Worm (Caenorhabditis elegans): Measurements from ENCODE around the gene F11F1.1.

Gene F11F1.1

ce11 chrIII:13430162-13430561, 34.8 kb downstream of the F11F1.1 start, which contains the start of gene trf-1:
trf-1 (plus strand) TSS chrIII:13430462.
- TF ChIP-seq efl-3 (GFP tag; optimal IDR thresholded peaks at IDR 0.05) (no peak), mdl-1 (tag; optimal IDR thresholded peaks at IDR 0.05) (no peak), zag-1 (tag; optimal IDR thresholded peaks at IDR 0.05) (no peak), xbp-1 (tag; optimal IDR thresholded peaks at IDR 0.05) (no peak), elt-3 (tag; optimal IDR thresholded peaks at IDR 0.05) (no peak), snu-23 (GFP tag; optimal IDR thresholded peaks at IDR 0.05) (no peak), grh-1 (GFP tag; IDR thresholded peaks at IDR 0.05) (no peak), nhr-84 (tag; optimal IDR thresholded peaks at IDR 0.05) (no peak), hlh-4 (tag; optimal IDR thresholded peaks at IDR 0.05) (no peak), jun-1 (tag; optimal IDR thresholded peaks at IDR 0.05) (no peak), unc-98 (GFP tag; IDR thresholded peaks at IDR 0.05) (no peak), hlh-17 (GFP tag; optimal IDR thresholded peaks at IDR 0.05; ENCODE audit: borderline replicate concordance) (no peak), zip-4 (GFP tag; optimal IDR thresholded peaks at IDR 0.05) (no peak), dsc-1 (tag; optimal IDR thresholded peaks at IDR 0.05) (no peak), unc-62 (GFP tag; optimal IDR thresholded peaks at IDR 0.05) (no peak), ceh-82 (tag; optimal IDR thresholded peaks at IDR 0.05) (no peak), lin-15B (tag; optimal IDR thresholded peaks at IDR 0.05) (no peak), unc-86 (tag; optimal IDR thresholded peaks at IDR 0.05) (no peak), snpc-4 (tag; optimal IDR thresholded peaks at IDR 0.05) (no peak)

ce11 chrIII:13434404-13434803, 39.0 kb downstream of the F11F1.1 start, which contains the start of gene F45G2.7:
F45G2.7 (minus strand) TSS chrIII:13434504.
- no peak for TF ChIP-seq nhr-84 (tag; optimal IDR thresholded peaks at IDR 0.05)
- TF ChIP-seq tbx-2 (tag; optimal IDR thresholded peaks at IDR 0.05) = no peak
- TF ChIP-seq pag-3 (tag; optimal IDR thresholded peaks at IDR 0.05; ENCODE audit: borderline replicate concordance, insufficient read depth) = no peak
- no peak for TF ChIP-seq pqm-1 (tag; optimal IDR thresholded peaks at IDR 0.05)
- TF ChIP-seq vab-15 (tag; optimal IDR thresholded peaks at IDR 0.05) = no peak
- TF ChIP-seq lin-35 (GFP tag; optimal IDR thresholded peaks at IDR 0.05) = no peak
- no peak for TF ChIP-seq ceh-90 (tag; optimal IDR thresholded peaks at IDR 0.05)

ce11 chrIII:13435570-13435969, 40.2 kb downstream of the F11F1.1 start, which contains the start of gene F45G2.8:
F45G2.8 (minus strand) TSS chrIII:13435670.
- no peak for TF ChIP-seq Y116A8C.19 (tag; optimal IDR thresholded peaks at IDR 0.05; ENCODE audit: borderline replicate concordance)
- TF ChIP-seq mep-1 (tag; optimal IDR thresholded peaks at IDR 0.05) = no peak
- no peak for TF ChIP-seq nhr-85 (tag)

ce11 chrIII:13436843-13437242, 41.5 kb downstream of the F11F1.1 start, which contains the start of gene F45G2.9:
F45G2.9 (minus strand) TSS chrIII:13436943.
- no peak for TF ChIP-seq nhr-85 (tag)
- TF ChIP-seq snu-23 (GFP tag; optimal IDR thresholded peaks at IDR 0.05) = no peak
- no peak for TF ChIP-seq ama-1 (optimal IDR thresholded peaks at IDR 0.05)
- TF ChIP-seq unc-62 (GFP tag; optimal IDR thresholded peaks at IDR 0.05) = no peak
- no peak for TF ChIP-seq hpl-2 (GFP tag; optimal IDR thresholded peaks at IDR 0.05)
- TF ChIP-seq aly-2 (tag; optimal IDR thresholded peaks at IDR 0.05) = no peak
- TF ChIP-seq ztf-11 (tag; optimal IDR thresholded peaks at IDR 0.05) = no peak
- no peak for TF ChIP-seq fkh-10 (GFP tag; optimal IDR thresholded peaks at IDR 0.05)
- TF ChIP-seq nhr-76 (tag; optimal IDR thresholded peaks at IDR 0.05) = no peak
- TF ChIP-seq ceh-63 (GFP tag; optimal IDR thresholded peaks at IDR 0.05) = no peak
- no peak for TF ChIP-seq pag-3 (tag; optimal IDR thresholded peaks at IDR 0.05; ENCODE audit: borderline replicate concordance, insufficient read depth)
- TF ChIP-seq lin-35 (GFP tag; optimal IDR thresholded peaks at IDR 0.05) = no peak
- TF ChIP-seq pax-3 (tag; optimal IDR thresholded peaks at IDR 0.05) = no peak
- TF ChIP-seq nhr-47 (tag; optimal IDR thresholded peaks at IDR 0.05) = no peak
- TF ChIP-seq nhr-84 (tag; optimal IDR thresholded peaks at IDR 0.05) = no peak
- TF ChIP-seq egl-13 (tag; optimal IDR thresholded peaks at IDR 0.05) = no peak
- no peak for TF ChIP-seq alr-1 (tag; optimal IDR thresholded peaks at IDR 0.05; ENCODE audit: borderline replicate concordance)
- TF ChIP-seq nhr-90 (tag; optimal IDR thresholded peaks at IDR 0.05; ENCODE audit: poor library complexity) = no peak

Measured in whole organism, L1 larva.